Worm (Caenorhabditis elegans): ENCODE results near the gene H03G16.7.

H03G16.7 gene

ce11 chrX:15050006-15050405 is 5.8 kb downstream of the H03G16.7 start:
- TF ChIP-seq dao-5 (tag; optimal IDR thresholded peaks at IDR 0.05) (no peak), W03F9.2 (tag; optimal IDR thresholded peaks at IDR 0.05) (no peak), him-1 (tag; optimal IDR thresholded peaks at IDR 0.05) (no peak)

ce11 chrX:15047541-15047940 is 8.3 kb downstream of the H03G16.7 start:
- TF ChIP-seq him-1 (tag; optimal IDR thresholded peaks at IDR 0.05) = no peak
- TF ChIP-seq W03F9.2 (tag; optimal IDR thresholded peaks at IDR 0.05) = no peak

ce11 chrX:15045401-15045800 is 10.4 kb downstream of the H03G16.7 start:
- TF ChIP-seq W03F9.2 (tag; optimal IDR thresholded peaks at IDR 0.05) (no peak), him-1 (tag; optimal IDR thresholded peaks at IDR 0.05) (no peak), dao-5 (tag; optimal IDR thresholded peaks at IDR 0.05) (no peak)

- no peak for TF ChIP-seq him-1 (tag; optimal IDR thresholded peaks at IDR 0.05)
- TF ChIP-seq W03F9.2 (tag; optimal IDR thresholded peaks at IDR 0.05) = no peak
- no peak for TF ChIP-seq dao-5 (tag; optimal IDR thresholded peaks at IDR 0.05)
These were observed 13.3 kb downstream of the H03G16.7 start for ce11 chrX:15042549-15042948.

ce11 chrX:15041340-15041739 is 14.5 kb downstream of the H03G16.7 start:
- no peak for TF ChIP-seq W03F9.2 (tag; optimal IDR thresholded peaks at IDR 0.05)
- no peak for TF ChIP-seq dao-5 (tag; optimal IDR thresholded peaks at IDR 0.05)
- no peak for TF ChIP-seq him-1 (tag; optimal IDR thresholded peaks at IDR 0.05)

ce11 chrX:15040552-15041080 is 15.2 kb downstream of the H03G16.7 start, which contains the start of gene C18B12.4:
Gene C18B12.4 (minus strand): TSS chrX:15040602.
- TF ChIP-seq dao-5 (tag; optimal IDR thresholded peaks at IDR 0.05) (no peak), W03F9.2 (tag; optimal IDR thresholded peaks at IDR 0.05) (peak; percentile 63), him-1 (tag; optimal IDR thresholded peaks at IDR 0.05) (no peak)

- TF ChIP-seq dao-5 (tag; optimal IDR thresholded peaks at IDR 0.05) = no peak
- no peak for TF ChIP-seq him-1 (tag; optimal IDR thresholded peaks at IDR 0.05)
- no peak for TF ChIP-seq W03F9.2 (tag; optimal IDR thresholded peaks at IDR 0.05)
These were observed 16.1 kb downstream of the H03G16.7 start for ce11 chrX:15039696-15040212.

- TF ChIP-seq dao-5 (tag; optimal IDR thresholded peaks at IDR 0.05) = no peak
- no peak for TF ChIP-seq W03F9.2 (tag; optimal IDR thresholded peaks at IDR 0.05)
- no peak for TF ChIP-seq him-1 (tag; optimal IDR thresholded peaks at IDR 0.05)
These were observed 16.7 kb downstream of the H03G16.7 start for ce11 chrX:15039029-15039695.

ce11 chrX:15036287-15036686 is 19.5 kb downstream of the H03G16.7 start:
- TF ChIP-seq him-1 (tag; optimal IDR thresholded peaks at IDR 0.05) = no peak
- TF ChIP-seq W03F9.2 (tag; optimal IDR thresholded peaks at IDR 0.05) = no peak
- TF ChIP-seq dao-5 (tag; optimal IDR thresholded peaks at IDR 0.05) = no peak

ce11 chrX:15035748-15036147 is 20.1 kb downstream of the H03G16.7 start:
- no peak for TF ChIP-seq him-1 (tag; optimal IDR thresholded peaks at IDR 0.05)
- no peak for TF ChIP-seq W03F9.2 (tag; optimal IDR thresholded peaks at IDR 0.05)
- no peak for TF ChIP-seq dao-5 (tag; optimal IDR thresholded peaks at IDR 0.05)

- TF ChIP-seq dao-5 (tag; optimal IDR thresholded peaks at IDR 0.05) = no peak
- TF ChIP-seq him-1 (tag; optimal IDR thresholded peaks at IDR 0.05) = no peak
- TF ChIP-seq W03F9.2 (tag; optimal IDR thresholded peaks at IDR 0.05) = no peak
These were observed 21.0 kb downstream of the H03G16.7 start, which contains the start of gene dsc-1 for ce11 chrX:15034787-15035186. Gene dsc-1 (minus strand): TSS chrX:15034832.

- no peak for TF ChIP-seq him-1 (tag; optimal IDR thresholded peaks at IDR 0.05)
- no peak for TF ChIP-seq dao-5 (tag; optimal IDR thresholded peaks at IDR 0.05)
- no peak for TF ChIP-seq W03F9.2 (tag; optimal IDR thresholded peaks at IDR 0.05)
These were observed 27.8 kb downstream of the H03G16.7 start for ce11 chrX:15027997-15028396.

- TF ChIP-seq dao-5 (tag; optimal IDR thresholded peaks at IDR 0.05) (no peak), him-1 (tag; optimal IDR thresholded peaks at IDR 0.05) (no peak), W03F9.2 (tag; optimal IDR thresholded peaks at IDR 0.05) (no peak)
These were observed 28.2 kb downstream of the H03G16.7 start for ce11 chrX:15027566-15027965.

ce11 chrX:15026008-15026407 is 29.8 kb downstream of the H03G16.7 start, which contains the start of gene seb-3:
Gene seb-3 (plus strand): TSS chrX:15026308.
- TF ChIP-seq W03F9.2 (tag; optimal IDR thresholded peaks at IDR 0.05) = no peak
- TF ChIP-seq dao-5 (tag; optimal IDR thresholded peaks at IDR 0.05) = no peak
- TF ChIP-seq him-1 (tag; optimal IDR thresholded peaks at IDR 0.05) = no peak

All from whole organism, L4/young adult.